Fruit fly (Drosophila melanogaster) whole organism, prepupa: Measurements from ENCODE around the gene Rsph9.
A peak's percentile ranks its signal among the peaks of the same experiment; 100 is the strongest.

Source experiments
- CG10631 ChIP-seq: fragments of 200-800 bp; sonication (Bioruptor generic); optimal IDR thresholded peaks from 2 replicates; lab custom pipeline; 2016; ENCODE audit warnings: missing biosample characterization, missing genetic modification characterization
- CG11762 ChIP-seq: fragments of 200-800 bp; sonication (Bioruptor generic); optimal IDR thresholded peaks from 3 replicates; lab custom pipeline; 2016; ENCODE audit warnings: missing biosample characterization, missing genetic modification characterization; ENCODE audit not compliant: insufficient read depth
- CG11902 ChIP-seq: fragments of 200-800 bp; sonication (Bioruptor generic); optimal IDR thresholded peaks from 3 replicates; lab custom pipeline; 2016; ENCODE audit warnings: missing biosample characterization, missing genetic modification characterization
- CG15336 ChIP-seq: fragments of 200-800 bp; sonication (Bioruptor generic); IDR thresholded peaks from 2 replicates; pipeline ENCODE4 v1.3.6; 2022; ENCODE audit warnings: missing biosample characterization, missing genetic modification characterization
- CG16779 ChIP-seq: fragments of 200-800 bp; sonication (Bioruptor generic); optimal IDR thresholded peaks from 3 replicates; lab custom pipeline; 2017; ENCODE audit warnings: missing biosample characterization, mild to moderate bottlenecking, missing genetic modification characterization
- CG3032 ChIP-seq: fragments of 200-800 bp; optimal IDR thresholded peaks from 2 replicates; lab custom pipeline; 2019; ENCODE audit warnings: missing biosample characterization, mild to moderate bottlenecking, missing genetic modification characterization, moderate library complexity
- CG31627 ChIP-seq: fragments of 200-800 bp; sonication (Bioruptor generic); optimal IDR thresholded peaks from 3 replicates; lab custom pipeline; 2016; ENCODE audit warnings: missing biosample characterization, missing genetic modification characterization
- CG32006 ChIP-seq: fragments of 200-800 bp; sonication (Bioruptor generic); optimal IDR thresholded peaks from 3 replicates; lab custom pipeline; 2017; ENCODE audit warnings: missing biosample characterization, mild to moderate bottlenecking, missing genetic modification characterization
- CG34406 ChIP-seq: fragments of 200-800 bp; sonication (Bioruptor generic); optimal IDR thresholded peaks from 3 replicates; lab custom pipeline; 2016; ENCODE audit warnings: missing biosample characterization, missing genetic modification characterization
- CG3919 ChIP-seq: fragments of 200-800 bp; sonication (Bioruptor generic); optimal IDR thresholded peaks from 3 replicates; lab custom pipeline; 2016; ENCODE audit warnings: missing biosample characterization, missing genetic modification characterization
- CG4318 ChIP-seq: fragments of 200-800 bp; sonication (Bioruptor generic); optimal IDR thresholded peaks from 3 replicates; lab custom pipeline; 2017; ENCODE audit warnings: missing biosample characterization, mild to moderate bottlenecking, missing genetic modification characterization
- CG6163 ChIP-seq: fragments of 200-800 bp; sonication (Bioruptor generic); IDR thresholded peaks from 3 replicates; pipeline ENCODE4 v1.3.6; 2022; ENCODE audit warnings: missing biosample characterization, missing genetic modification characterization
- CG6792 ChIP-seq: fragments of 200-800 bp; sonication (Bioruptor generic); optimal IDR thresholded peaks from 3 replicates; lab custom pipeline; 2016; ENCODE audit warnings: missing biosample characterization, missing genetic modification characterization
- CG6808 ChIP-seq: fragments of 200-800 bp; sonication (Bioruptor generic); optimal IDR thresholded peaks from 3 replicates; lab custom pipeline; 2017; ENCODE audit warnings: missing biosample characterization, missing genetic modification characterization, mild to moderate bottlenecking, moderate library complexity, missing genetic modification reagents
- CG6854 ChIP-seq: fragments of 200-800 bp; sonication (Bioruptor generic); optimal IDR thresholded peaks from 2 replicates; lab custom pipeline; 2017; ENCODE audit warnings: missing biosample characterization, mild to moderate bottlenecking, missing genetic modification characterization
- CG7368 ChIP-seq: fragments of 200-800 bp; sonication (Bioruptor generic); optimal IDR thresholded peaks from 3 replicates; lab custom pipeline; 2016; ENCODE audit warnings: missing biosample characterization, missing genetic modification characterization
- CG8319 ChIP-seq: fragments of 200-800 bp; sonication (Bioruptor generic); optimal IDR thresholded peaks from 3 replicates; lab custom pipeline; 2016; ENCODE audit warnings: missing biosample characterization, missing genetic modification characterization
- CG8632 ChIP-seq: fragments of 200-800 bp; sonication (Bioruptor generic); optimal IDR thresholded peaks from 3 replicates; lab custom pipeline; 2016; ENCODE audit warnings: missing biosample characterization, missing genetic modification characterization
- Eip78C ChIP-seq: fragments of 200-800 bp; sonication (Bioruptor generic); peaks from one replicate; lab custom pipeline; 2016; ENCODE audit warnings: missing biosample characterization, missing genetic modification characterization
- Eip93F ChIP-seq: fragments of 200-800 bp; sonication (Bioruptor generic); optimal IDR thresholded peaks from 2 replicates; lab custom pipeline; 2016; ENCODE audit warnings: missing biosample characterization, mild to moderate bottlenecking, missing genetic modification characterization
- Gug ChIP-seq: fragments of 200-800 bp; sonication (Bioruptor generic); IDR thresholded peaks from 2 replicates; pipeline ENCODE4 v1.3.6; 2022; ENCODE audit warnings: missing biosample characterization, missing genetic modification characterization
- Hr38 ChIP-seq: sonication (Bioruptor generic); optimal IDR thresholded peaks from 2 replicates; lab custom pipeline; 2016; ENCODE audit warnings: missing biosample characterization, missing genetic modification characterization
- Hr39 ChIP-seq: fragments of 200-800 bp; sonication (Bioruptor generic); optimal IDR thresholded peaks from 2 replicates; lab custom pipeline; 2016; ENCODE audit warnings: missing biosample characterization, missing genetic modification characterization
- Lpt ChIP-seq: fragments of 200-800 bp; sonication (Bioruptor generic); optimal IDR thresholded peaks from 3 replicates; lab custom pipeline; 2016; ENCODE audit warnings: missing biosample characterization, missing genetic modification characterization
- Met ChIP-seq: fragments of 200-800 bp; sonication (Bioruptor generic); optimal IDR thresholded peaks from 3 replicates; lab custom pipeline; 2016; ENCODE audit warnings: missing biosample characterization, missing genetic modification characterization
- OdsH ChIP-seq: fragments of 200-800 bp; sonication (Bioruptor generic); optimal IDR thresholded peaks from 3 replicates; lab custom pipeline; 2016; ENCODE audit warnings: missing biosample characterization, missing genetic modification characterization
- Smox ChIP-seq: fragments of 200-800 bp; sonication (Bioruptor generic); optimal IDR thresholded peaks from 3 replicates; lab custom pipeline; 2016; ENCODE audit warnings: missing biosample characterization, missing genetic modification characterization
- Sox102F ChIP-seq: fragments of 200-800 bp; sonication (Bioruptor generic); optimal IDR thresholded peaks from 2 replicates; lab custom pipeline; 2016; ENCODE audit warnings: missing biosample characterization, mild to moderate bottlenecking, missing genetic modification characterization
- Sox14 ChIP-seq: fragments of 200-800 bp; sonication (Bioruptor generic); optimal IDR thresholded peaks from 3 replicates; lab custom pipeline; 2016; ENCODE audit warnings: missing biosample characterization, missing genetic modification characterization
- Sox15 ChIP-seq: fragments of 200-800 bp; sonication (Bioruptor generic); optimal IDR thresholded peaks from 3 replicates; lab custom pipeline; 2016; ENCODE audit warnings: missing biosample characterization, missing genetic modification characterization
- achi ChIP-seq: fragments of 200-800 bp; sonication (Bioruptor generic); optimal IDR thresholded peaks from 3 replicates; lab custom pipeline; 2016; ENCODE audit warnings: missing biosample characterization, missing genetic modification characterization
- cyc ChIP-seq: fragments of 200-800 bp; sonication (Bioruptor generic); optimal IDR thresholded peaks from 3 replicates; lab custom pipeline; 2016; ENCODE audit warnings: missing biosample characterization, missing genetic modification characterization
- dac ChIP-seq: fragments of 200-800 bp; sonication (Bioruptor generic); optimal IDR thresholded peaks from 2 replicates; lab custom pipeline; 2017; ENCODE audit warnings: missing biosample characterization, mild to moderate bottlenecking, missing genetic modification characterization
- dsx ChIP-seq: fragments of 200-800 bp; optimal IDR thresholded peaks from 3 replicates; lab custom pipeline; 2019; ENCODE audit warnings: missing biosample characterization, mild to moderate bottlenecking, missing genetic modification characterization, moderate library complexity; ENCODE audit not compliant: poor library complexity, severe bottlenecking
- eg ChIP-seq: fragments of 200-800 bp; sonication (Bioruptor generic); IDR thresholded peaks from 3 replicates; pipeline ENCODE4 v1.3.6; 2022; ENCODE audit warnings: missing biosample characterization, missing genetic modification characterization
- esn ChIP-seq: fragments of 200-800 bp; sonication (Bioruptor generic); optimal IDR thresholded peaks from 2 replicates; lab custom pipeline; 2016; ENCODE audit warnings: missing biosample characterization, mild to moderate bottlenecking, missing genetic modification characterization, moderate library complexity
- fkh ChIP-seq: fragments of 200-800 bp; sonication (Bioruptor generic); optimal IDR thresholded peaks from 3 replicates; lab custom pipeline; 2017; ENCODE audit warnings: missing biosample characterization, mild to moderate bottlenecking, missing genetic modification characterization, moderate library complexity
- net ChIP-seq: fragments of 200-800 bp; sonication (Bioruptor generic); optimal IDR thresholded peaks from 3 replicates; lab custom pipeline; 2016; ENCODE audit warnings: missing biosample characterization, missing genetic modification characterization
- pdm3 ChIP-seq: fragments of 200-800 bp; sonication (Bioruptor generic); optimal IDR thresholded peaks from 3 replicates; lab custom pipeline; 2016; ENCODE audit warnings: missing biosample characterization, missing genetic modification characterization
- salr ChIP-seq, 2 experiments: fragments of 200-800 bp; sonication (Bioruptor generic); optimal IDR thresholded peaks; 3 replicates each; lab custom pipeline; 2016 to 2018; ENCODE audit warnings: missing biosample characterization in 2 of 2, missing genetic modification characterization in 2 of 2, mild to moderate bottlenecking in 1 of 2
- ss ChIP-seq, 2 experiments: fragments of 200-800 bp; sonication (Bioruptor generic); optimal IDR thresholded peaks; 2 replicates in 1 of 2; 3 replicates in 1 of 2; lab custom pipeline; 2017 to 2018; ENCODE audit warnings: mild to moderate bottlenecking in 2 of 2, missing biosample characterization in 2 of 2, missing genetic modification characterization in 2 of 2, moderate library complexity in 1 of 2
- svp ChIP-seq: fragments of 200-800 bp; sonication (Bioruptor generic); peaks from one replicate; lab custom pipeline; 2016; ENCODE audit warnings: missing biosample characterization, missing genetic modification characterization
- topi ChIP-seq: fragments of 200-800 bp; sonication (Bioruptor generic); optimal IDR thresholded peaks from 3 replicates; lab custom pipeline; 2016; ENCODE audit warnings: missing biosample characterization, missing genetic modification characterization

The Rsph9 gene

DNA sequence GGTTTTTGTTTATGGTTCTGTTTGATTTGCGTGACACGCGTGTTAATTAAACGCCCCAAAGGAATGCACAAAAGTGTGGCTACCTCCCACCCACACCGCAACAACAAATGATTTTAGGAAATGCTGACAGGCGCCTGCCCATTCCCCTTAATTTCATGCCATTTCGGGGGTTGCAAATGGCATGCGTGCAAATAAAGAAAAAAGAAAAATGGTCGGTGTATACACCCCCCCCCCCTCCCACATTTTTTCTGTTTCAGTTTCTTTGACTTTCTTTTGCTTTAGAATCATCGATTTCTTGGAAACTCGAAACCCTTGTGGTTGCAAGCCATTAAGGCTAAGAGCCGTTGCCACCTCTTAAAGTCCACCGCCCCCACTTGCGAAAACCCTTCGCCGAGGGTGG is 31.4 kb downstream of the Rsph9 start (continued):
- TF ChIP-seq CG15336 (GFP tag; lab: Robert Waterston, UW) (peak; percentile 27; the same call in 1 of the 2 replicates), CG11902 (GFP tag; lab: Kevin White, UChicago) (no peak), CG10631 (GFP tag; lab: Kevin White, UChicago) (no peak), Hr39 (GFP tag; lab: Kevin White, UChicago) (no peak), pdm3 (GFP tag; lab: Kevin White, UChicago) (no peak), CG16779 (tag; lab: Kevin White, UChicago) (no peak), CG8632 (GFP tag; lab: Kevin White, UChicago) (no peak), CG32006 (GFP tag; lab: Kevin White, UChicago) (peak; percentile 13), CG6163 (GFP tag; lab: Robert Waterston, UW) (peak; percentile 11; the same call in 1 of the 3 replicates), achi (GFP tag; lab: Kevin White, UChicago) (no peak), CG11762 (GFP tag; lab: Kevin White, UChicago) (no peak)

DNA sequence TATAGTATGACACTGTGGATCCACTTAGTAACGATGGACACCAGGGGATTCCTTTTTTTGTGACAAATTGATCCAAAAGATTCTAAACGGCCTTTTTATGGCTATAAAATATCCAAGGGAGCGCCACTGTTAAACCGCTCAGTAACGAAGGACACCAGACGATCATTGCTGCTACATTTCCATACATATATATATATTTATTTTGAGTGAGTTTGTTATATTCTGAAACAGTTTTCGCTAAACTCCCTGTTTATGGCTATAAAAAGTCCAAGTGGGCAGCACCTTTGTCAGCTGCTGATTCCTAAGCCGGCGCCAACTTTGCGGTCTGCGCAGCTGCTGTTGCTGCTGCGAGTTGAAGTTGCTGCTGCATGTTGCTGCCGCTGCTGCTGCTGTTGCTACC is 31.9 kb downstream of the Rsph9 start:
- no peak for TF ChIP-seq Gug (GFP tag; lab: Robert Waterston, UW)
- TF ChIP-seq pdm3 (GFP tag; lab: Kevin White, UChicago): no peak
- TF ChIP-seq fkh (GFP tag; lab: Kevin White, UChicago): no peak
- TF ChIP-seq dac (GFP tag; lab: Kevin White, UChicago): no peak
- no peak for TF ChIP-seq CG15336 (GFP tag; lab: Robert Waterston, UW)
- TF ChIP-seq CG16779 (tag; lab: Kevin White, UChicago): no peak
- TF ChIP-seq eg (GFP tag; lab: Robert Waterston, UW): 0 out of 3 replicates have a peak, but pooled peaks have one; percentile 37
- TF ChIP-seq CG3919 (GFP tag; lab: Kevin White, UChicago): peak; percentile 75
- TF ChIP-seq CG8319 (GFP tag; lab: Kevin White, UChicago): no peak
- no peak for TF ChIP-seq CG10631 (GFP tag; lab: Kevin White, UChicago)
- no peak for TF ChIP-seq dsx (GFP tag; lab: Kevin White, UChicago)
- no peak for TF ChIP-seq svp (GFP tag; lab: Kevin White, UChicago)
- TF ChIP-seq esn: no peak
- TF ChIP-seq Sox15 (GFP tag; lab: Kevin White, UChicago): no peak

DNA sequence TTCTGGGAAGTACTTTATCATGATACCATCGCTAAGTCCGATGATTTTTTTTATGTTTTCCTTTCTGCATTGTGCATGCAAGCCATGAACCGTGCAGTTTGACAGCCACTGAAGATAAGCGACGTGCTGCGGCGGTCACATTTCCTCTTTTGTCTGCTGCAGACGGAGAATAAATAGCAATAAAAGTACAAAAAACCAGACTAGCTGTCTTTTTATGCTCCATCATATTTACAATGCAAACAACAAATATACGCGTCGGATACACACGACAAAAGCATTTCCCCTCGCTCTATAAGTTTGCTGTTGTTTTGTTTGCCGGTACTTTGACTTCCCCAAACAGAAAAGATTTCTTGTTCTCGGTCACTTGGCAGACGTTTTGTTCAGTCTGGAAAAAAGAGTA is 32.6 kb downstream of the Rsph9 start:
- peak; percentile 51 for TF ChIP-seq dsx (GFP tag; lab: Kevin White, UChicago)
- peak; percentile 58 for TF ChIP-seq CG6808 (GFP tag; lab: Kevin White, UChicago)
- TF ChIP-seq CG11902 (GFP tag; lab: Kevin White, UChicago): no peak
- TF ChIP-seq Sox102F (GFP tag; lab: Kevin White, UChicago): no peak
- TF ChIP-seq CG11762 (GFP tag; lab: Kevin White, UChicago): no peak
- TF ChIP-seq CG7368 (GFP tag; lab: Kevin White, UChicago): no peak
- peak; percentile 47 for TF ChIP-seq Lpt (GFP tag; lab: Kevin White, UChicago)
- no peak for TF ChIP-seq Eip93F
- TF ChIP-seq Eip78C (GFP tag; lab: Kevin White, UChicago): peak; percentile 87
- TF ChIP-seq Smox (GFP tag; lab: Kevin White, UChicago): no peak
- peak; percentile 6 for TF ChIP-seq CG3032 (tag; lab: Kevin White, UChicago)
- TF ChIP-seq Met (GFP tag; lab: Kevin White, UChicago): no peak
- peak; percentile 18 for TF ChIP-seq CG3919 (GFP tag; lab: Kevin White, UChicago)
- no peak for TF ChIP-seq CG31627 (GFP tag; lab: Kevin White, UChicago)
- TF ChIP-seq CG6792: peak; percentile 29
- TF ChIP-seq cyc (GFP tag; lab: Kevin White, UChicago): no peak
- TF ChIP-seq fkh (GFP tag; lab: Kevin White, UChicago): peak; percentile 93
- TF ChIP-seq Sox15 (GFP tag; lab: Kevin White, UChicago): no peak
- TF ChIP-seq CG32006 (GFP tag; lab: Kevin White, UChicago): peak; percentile 16
- TF ChIP-seq net (GFP tag; lab: Kevin White, UChicago): peak; percentile 26
- no peak for TF ChIP-seq CG16779 (tag; lab: Kevin White, UChicago)
- TF ChIP-seq eg (GFP tag; lab: Robert Waterston, UW): peak; percentile 38; the same call in 1 of the 3 replicates
- TF ChIP-seq Sox14 (GFP tag; lab: Kevin White, UChicago): peak; percentile 39
- TF ChIP-seq OdsH: peak; percentile 19
- peak; percentile 72; the same call in 1 of the 3 replicates for TF ChIP-seq CG6163 (GFP tag; lab: Robert Waterston, UW)
- no peak for TF ChIP-seq Hr39 (GFP tag; lab: Kevin White, UChicago)
- TF ChIP-seq salr (GFP tag; optimal IDR thresholded peaks at IDR 0.05; lab: Kevin White, UChicago): peak in 1 of 2 experiments; percentile 55
- no peak for TF ChIP-seq CG4318 (GFP tag; lab: Kevin White, UChicago)
- peak; percentile 45 for TF ChIP-seq svp (GFP tag; lab: Kevin White, UChicago)
- TF ChIP-seq ss (GFP tag; optimal IDR thresholded peaks at IDR 0.05; lab: Kevin White, UChicago): peak; percentile 52 to 74
- TF ChIP-seq CG8632 (GFP tag; lab: Kevin White, UChicago): no peak
- TF ChIP-seq topi (GFP tag; lab: Kevin White, UChicago): no peak
- peak; percentile 11 for TF ChIP-seq CG34406 (GFP tag; lab: Kevin White, UChicago)
- no peak for TF ChIP-seq Hr38
- TF ChIP-seq CG6854: no peak
- no peak for TF ChIP-seq CG8319 (GFP tag; lab: Kevin White, UChicago)
- TF ChIP-seq CG15336 (GFP tag; lab: Robert Waterston, UW): 0 out of 2 replicates have a peak, but pooled peaks have one; percentile 19
- TF ChIP-seq dac (GFP tag; lab: Kevin White, UChicago): no peak
